Worm (Caenorhabditis elegans): ENCODE data around the gene F21C10.5.

The F21C10.5 gene

ce11 chrV:9084252-9084651 is 41.2 kb upstream of the F21C10.5 start:
- TF ChIP-seq mdl-1 (tag; optimal IDR thresholded peaks at IDR 0.05) (peak in 1 of 2 experiments; percentile 24), lim-7 (GFP tag; IDR thresholded peaks at IDR 0.05) (no peak), dpl-1 (GFP tag; optimal IDR thresholded peaks at IDR 0.05) (no peak), nhr-28 (tag; optimal IDR thresholded peaks at IDR 0.05) (peak; percentile 48), dmd-6 (GFP tag; IDR thresholded peaks at IDR 0.05) (0 out of 2 replicates have a peak, but pooled peaks have one; percentile 30)

- no peak for TF ChIP-seq ztf-11 (tag; optimal IDR thresholded peaks at IDR 0.05)
- peak; percentile 66 to 71 for TF ChIP-seq mdl-1 (tag; optimal IDR thresholded peaks at IDR 0.05)
- TF ChIP-seq unc-39 (tag; optimal IDR thresholded peaks at IDR 0.05) = no peak
- TF ChIP-seq nhr-111 (GFP tag; optimal IDR thresholded peaks at IDR 0.05) = no peak
- TF ChIP-seq Y105C5A.15 (GFP tag; IDR thresholded peaks at IDR 0.05) = no peak
- no peak for TF ChIP-seq duxl-1 (tag; optimal IDR thresholded peaks at IDR 0.05; ENCODE audit: poor library complexity)
- TF ChIP-seq T20F7.1 (GFP tag; optimal IDR thresholded peaks at IDR 0.05) = no peak
- TF ChIP-seq F49E8.2 (tag; optimal IDR thresholded peaks at IDR 0.05; ENCODE audit: borderline replicate concordance) = no peak
- no peak for TF ChIP-seq mxl-2 (GFP tag; conservative IDR thresholded peaks at IDR 0.05)
- no peak for TF ChIP-seq Y75B8A.6 (GFP tag; IDR thresholded peaks at IDR 0.05)
- TF ChIP-seq lin-13 (GFP tag; optimal IDR thresholded peaks at IDR 0.05) = no peak
- no peak for TF ChIP-seq F26F4.8 (GFP tag; conservative IDR thresholded peaks at IDR 0.05)
- no peak for TF ChIP-seq php-3 (GFP tag; IDR thresholded peaks at IDR 0.05)
- no peak for TF ChIP-seq daf-19 (GFP tag; conservative IDR thresholded peaks at IDR 0.05)
- no peak for TF ChIP-seq nhr-11 (tag; optimal IDR thresholded peaks at IDR 0.05)
- TF ChIP-seq lin-15B (tag; optimal IDR thresholded peaks at IDR 0.05) = no peak
- peak; percentile 31 for TF ChIP-seq dve-1 (tag; optimal IDR thresholded peaks at IDR 0.05; ENCODE audit: insufficient read depth)
- no peak for TF ChIP-seq attf-4 (tag; optimal IDR thresholded peaks at IDR 0.05)
- no peak for TF ChIP-seq dpl-1 (GFP tag; optimal IDR thresholded peaks at IDR 0.05)
- TF ChIP-seq ces-1 (GFP tag; optimal IDR thresholded peaks at IDR 0.05) = no peak
- TF ChIP-seq nhr-41 (GFP tag; IDR thresholded peaks at IDR 0.05) = no peak
- no peak for TF ChIP-seq F44E2.7 (GFP tag; IDR thresholded peaks at IDR 0.05)
- TF ChIP-seq tag-97 (GFP tag; IDR thresholded peaks at IDR 0.05) = no peak
- no peak for TF ChIP-seq snpc-4 (tag; optimal IDR thresholded peaks at IDR 0.05)
- TF ChIP-seq gei-8 (GFP tag; optimal IDR thresholded peaks at IDR 0.05) = no peak
- no peak for TF ChIP-seq dmd-8 (GFP tag; IDR thresholded peaks at IDR 0.05)
- TF ChIP-seq nhr-28 (tag; optimal IDR thresholded peaks at IDR 0.05) = peak; percentile 90
- no peak for TF ChIP-seq mxl-3 (GFP tag; optimal IDR thresholded peaks at IDR 0.05)
- no peak for TF ChIP-seq hif-1 (tag; optimal IDR thresholded peaks at IDR 0.05)
- TF ChIP-seq rbr-2 (tag; optimal IDR thresholded peaks at IDR 0.05) = no peak
- TF ChIP-seq nhr-237 (tag; optimal IDR thresholded peaks at IDR 0.05) = no peak
- TF ChIP-seq arid-1 (GFP tag; conservative IDR thresholded peaks at IDR 0.05) = no peak
- TF ChIP-seq nhr-10 (tag; optimal IDR thresholded peaks at IDR 0.05) = no peak
- TF ChIP-seq daf-8 (GFP tag; IDR thresholded peaks at IDR 0.05) = no peak
- TF ChIP-seq tra-1 (GFP tag; IDR thresholded peaks at IDR 0.05) = no peak
- no peak for TF ChIP-seq ceh-62 (tag; optimal IDR thresholded peaks at IDR 0.05)
- no peak for TF ChIP-seq nhr-42 (GFP tag; IDR thresholded peaks at IDR 0.05)
- TF ChIP-seq aha-1 (tag) = peak; percentile 26
- TF ChIP-seq hmg-1.1 (GFP tag; IDR thresholded peaks at IDR 0.05) = 0 out of 2 replicates have a peak, but pooled peaks have one; percentile 19
- no peak for TF ChIP-seq lim-7 (GFP tag; IDR thresholded peaks at IDR 0.05)
- no peak for TF ChIP-seq ctbp-1 (GFP tag; IDR thresholded peaks at IDR 0.05)
- peak; percentile 62 for TF ChIP-seq hlh-30 (tag; optimal IDR thresholded peaks at IDR 0.05; ENCODE audit: insufficient read depth)
- no peak for TF ChIP-seq lir-3 (tag; optimal IDR thresholded peaks at IDR 0.05)
- no peak for TF ChIP-seq nhr-76 (tag; optimal IDR thresholded peaks at IDR 0.05)
- no peak for TF ChIP-seq snpc-1.2 (GFP tag; IDR thresholded peaks at IDR 0.05)
- TF ChIP-seq nhr-6 (tag; optimal IDR thresholded peaks at IDR 0.05) = no peak
- TF ChIP-seq lin-1 (GFP tag; IDR thresholded peaks at IDR 0.05) = no peak
- TF ChIP-seq nhr-48 (tag; optimal IDR thresholded peaks at IDR 0.05) = peak; percentile 88
- no peak for TF ChIP-seq dmd-9 (GFP tag; IDR thresholded peaks at IDR 0.05)
These were observed 39.6 kb upstream of the F21C10.5 start for ce11 chrV:9085845-9086244.

All from whole organism, L4 larva.